Fruit fly (Drosophila melanogaster): ENCODE data around the gene CG7420.

DNA sequence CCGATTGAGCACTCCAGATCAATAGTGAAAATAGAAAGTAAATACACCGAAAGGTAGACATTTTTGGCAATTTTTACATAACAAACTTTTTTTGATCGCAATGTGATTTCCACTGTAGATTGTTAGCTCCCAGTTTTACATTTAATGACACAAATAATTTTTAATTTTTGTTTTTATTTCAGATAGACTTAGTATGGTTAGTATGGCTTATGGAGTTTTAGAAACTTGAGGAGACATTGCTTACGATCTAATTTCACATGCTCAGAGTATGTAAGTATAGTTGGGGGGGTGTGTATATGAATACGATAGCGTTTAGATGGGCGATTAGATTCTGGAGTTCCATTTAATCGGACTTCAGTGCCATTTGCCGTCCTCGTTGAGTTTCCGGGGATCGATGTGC, 14.7 kb upstream of the CG7420 start, which contains the start of gene CG18132:
- TF ChIP-seq CG12071 (GFP tag; optimal IDR thresholded peaks at IDR 0.05), result no peak
- no peak for TF ChIP-seq CG18619 (GFP tag; optimal IDR thresholded peaks at IDR 0.05)
- no peak for TF ChIP-seq CG31388 (GFP tag; optimal IDR thresholded peaks at IDR 0.05)
- no peak for TF ChIP-seq Jarid2 (GFP tag; optimal IDR thresholded peaks at IDR 0.05)
- TF ChIP-seq hbn (GFP tag; IDR thresholded peaks at IDR 0.05; ENCODE audit: partially characterized antibody), result no peak
- TF ChIP-seq Dad (GFP tag; optimal IDR thresholded peaks at IDR 0.05), result no peak
- no peak for TF ChIP-seq CG30403 (GFP tag; optimal IDR thresholded peaks at IDR 0.05)
- TF ChIP-seq Stat92E (GFP tag; optimal IDR thresholded peaks at IDR 0.05), result no peak
- no peak for TF ChIP-seq Bteb2 (GFP tag; optimal IDR thresholded peaks at IDR 0.05)
- no peak for TF ChIP-seq lbe (GFP tag; optimal IDR thresholded peaks at IDR 0.05)
- no peak for TF ChIP-seq ara (GFP tag; IDR thresholded peaks at IDR 0.05)

Data from whole organism, embryonic.